Worm (Caenorhabditis elegans) whole organism, mixed stage, embryonic: ENCODE data around the gene C14F11.4.

Experiments used
- bed-3 ChIP-seq: fragments of 200-800 bp; sonication (Bioruptor generic); optimal IDR thresholded peaks from 3 replicates; lab custom pipeline; 2018; ENCODE audit warnings: mild to moderate bottlenecking, missing genetic modification characterization, moderate library complexity, missing compliant biosample characterization
- blmp-1 ChIP-seq: fragments of 150-350 bp; optimal IDR thresholded peaks from 2 replicates; lab custom pipeline; 2014; ENCODE audit warnings: missing biosample characterization, missing genetic modification characterization
- ceh-39 ChIP-seq: fragments of 150-350 bp; optimal IDR thresholded peaks from 2 replicates; lab custom pipeline; 2014; ENCODE audit warnings: missing biosample characterization, missing genetic modification characterization
- ceh-43 ChIP-seq: fragments of 200-800 bp; sonication (Bioruptor generic); optimal IDR thresholded peaks from 2 replicates; lab custom pipeline; 2018; ENCODE audit warnings: mild to moderate bottlenecking, missing genetic modification characterization, moderate library complexity, missing compliant biosample characterization
- ceh-83 ChIP-seq: fragments of 200-800 bp; sonication (Bioruptor generic); optimal IDR thresholded peaks from 2 replicates; lab custom pipeline; 2018; ENCODE audit warnings: mild to moderate bottlenecking, missing genetic modification characterization, missing compliant biosample characterization
- ces-1 ChIP-seq: fragments of 150-350 bp; optimal IDR thresholded peaks from 2 replicates; lab custom pipeline; 2014; ENCODE audit warnings: missing biosample characterization, missing genetic modification reagents, missing genetic modification characterization
- cnd-1 ChIP-seq: fragments of 200-800 bp; sonication (Bioruptor generic); optimal IDR thresholded peaks from 2 replicates; lab custom pipeline; 2018; ENCODE audit warnings: mild to moderate bottlenecking, missing genetic modification characterization, missing compliant biosample characterization
- drap-1 ChIP-seq: fragments of 200-800 bp; sonication (Bioruptor generic); optimal IDR thresholded peaks from 3 replicates; lab custom pipeline; 2018; ENCODE audit warnings: mild to moderate bottlenecking, missing genetic modification characterization, missing compliant biosample characterization
- elt-1 ChIP-seq: sonication (generic microtip); optimal IDR thresholded peaks from 2 replicates; lab custom pipeline; 2017; ENCODE audit warnings: missing genetic modification characterization, mild to moderate bottlenecking, missing compliant biosample characterization, antibody characterized with exemption, moderate library complexity, borderline replicate concordance; ENCODE audit not compliant: insufficient read depth
- elt-3 ChIP-seq: fragments of 150-350 bp; optimal IDR thresholded peaks from 2 replicates; lab custom pipeline; 2014; ENCODE audit warnings: missing biosample characterization, missing genetic modification characterization
- flh-1 ChIP-seq: fragments of 200-800 bp; sonication (Bioruptor generic); optimal IDR thresholded peaks from 2 replicates; lab custom pipeline; 2018; ENCODE audit warnings: mild to moderate bottlenecking, missing genetic modification characterization, moderate library complexity, missing compliant biosample characterization
- ham-2 ChIP-seq: fragments of 200-800 bp; sonication (Bioruptor generic); optimal IDR thresholded peaks from 2 replicates; lab custom pipeline; 2018; ENCODE audit warnings: mild to moderate bottlenecking, missing genetic modification characterization, missing compliant biosample characterization
- hlh-1 ChIP-seq: fragments of 150-350 bp; optimal IDR thresholded peaks from 2 replicates; lab custom pipeline; 2014; ENCODE audit warnings: missing biosample characterization, missing genetic modification reagents, missing genetic modification characterization
- lin-13 ChIP-seq: fragments of 150-350 bp; optimal IDR thresholded peaks from 2 replicates; lab custom pipeline; 2014; ENCODE audit warnings: missing biosample characterization, missing genetic modification characterization
- lin-32 ChIP-seq: fragments of 200-800 bp; sonication (Bioruptor generic); optimal IDR thresholded peaks from 2 replicates; lab custom pipeline; 2018; ENCODE audit warnings: mild to moderate bottlenecking, missing genetic modification characterization, missing compliant biosample characterization
- lsy-2 ChIP-seq: fragments of 150-350 bp; optimal IDR thresholded peaks from 2 replicates; lab custom pipeline; 2014; ENCODE audit warnings: missing biosample characterization, missing genetic modification characterization
- mab-5 ChIP-seq: fragments of 150-350 bp; optimal IDR thresholded peaks from 2 replicates; lab custom pipeline; 2014; ENCODE audit warnings: missing biosample characterization, missing genetic modification characterization
- mep-1 ChIP-seq: fragments of 150-350 bp; optimal IDR thresholded peaks from 2 replicates; lab custom pipeline; 2017; ENCODE audit warnings: missing biosample characterization, missing genetic modification reagents, missing genetic modification characterization, inconsistent platforms
- mls-2 ChIP-seq: sonication (generic microtip); optimal IDR thresholded peaks from 2 replicates; lab custom pipeline; 2016; ENCODE audit warnings: mild to moderate bottlenecking, missing genetic modification characterization, moderate library complexity, missing compliant biosample characterization
- nhr-12 ChIP-seq: fragments of 150-350 bp; optimal IDR thresholded peaks from 2 replicates; lab custom pipeline; 2014; ENCODE audit warnings: missing biosample characterization, missing genetic modification characterization
- nhr-2 ChIP-seq: fragments of 150-350 bp; optimal IDR thresholded peaks from 2 replicates; lab custom pipeline; 2014; ENCODE audit warnings: missing biosample characterization, missing genetic modification characterization
- nhr-28 ChIP-seq: fragments of 150-350 bp; optimal IDR thresholded peaks from 2 replicates; lab custom pipeline; 2014; ENCODE audit warnings: missing biosample characterization, missing genetic modification characterization
- nhr-76 ChIP-seq: sonication (generic microtip); optimal IDR thresholded peaks from 2 replicates; lab custom pipeline; 2017; ENCODE audit warnings: missing biosample characterization, missing genetic modification characterization
- pha-4 ChIP-seq: fragments of 150-350 bp; optimal IDR thresholded peaks from 2 replicates; lab custom pipeline; 2018; ENCODE audit warnings: missing biosample characterization, missing genetic modification reagents, missing genetic modification characterization
- sem-2 ChIP-seq: fragments of 200-800 bp; sonication (Bioruptor generic); optimal IDR thresholded peaks from 2 replicates; lab custom pipeline; 2018; ENCODE audit warnings: mild to moderate bottlenecking, missing genetic modification characterization, missing compliant biosample characterization
- snpc-4 ChIP-seq: fragments of 150-350 bp; optimal IDR thresholded peaks from 2 replicates; lab custom pipeline; 2014; ENCODE audit warnings: missing biosample characterization, missing genetic modification characterization
- sptf-1 ChIP-seq: sonication (generic microtip); optimal IDR thresholded peaks from 2 replicates; lab custom pipeline; 2017; ENCODE audit warnings: mild to moderate bottlenecking, missing genetic modification characterization, moderate library complexity, missing compliant biosample characterization
- tbx-8 ChIP-seq: fragments of 200-800 bp; sonication (Bioruptor generic); optimal IDR thresholded peaks from 2 replicates; lab custom pipeline; 2018; ENCODE audit warnings: mild to moderate bottlenecking, missing genetic modification characterization, moderate library complexity, missing compliant biosample characterization
- unc-120 ChIP-seq: sonication (generic microtip); optimal IDR thresholded peaks from 2 replicates; lab custom pipeline; 2017; ENCODE audit warnings: missing genetic modification characterization, missing compliant biosample characterization; ENCODE audit not compliant: poor library complexity, severe bottlenecking
- unc-62 ChIP-seq: fragments of 150-350 bp; optimal IDR thresholded peaks from 2 replicates; lab custom pipeline; 2014; ENCODE audit warnings: missing biosample characterization, missing genetic modification reagents, missing genetic modification characterization
- zip-8 ChIP-seq: fragments of 150-350 bp; optimal IDR thresholded peaks from 2 replicates; lab custom pipeline; 2014; ENCODE audit warnings: missing biosample characterization, missing genetic modification characterization
- ztf-11 ChIP-seq: fragments of 150-350 bp; optimal IDR thresholded peaks from 2 replicates; lab custom pipeline; 2014; ENCODE audit warnings: missing biosample characterization, missing genetic modification characterization

C14F11.4 gene

DNA sequence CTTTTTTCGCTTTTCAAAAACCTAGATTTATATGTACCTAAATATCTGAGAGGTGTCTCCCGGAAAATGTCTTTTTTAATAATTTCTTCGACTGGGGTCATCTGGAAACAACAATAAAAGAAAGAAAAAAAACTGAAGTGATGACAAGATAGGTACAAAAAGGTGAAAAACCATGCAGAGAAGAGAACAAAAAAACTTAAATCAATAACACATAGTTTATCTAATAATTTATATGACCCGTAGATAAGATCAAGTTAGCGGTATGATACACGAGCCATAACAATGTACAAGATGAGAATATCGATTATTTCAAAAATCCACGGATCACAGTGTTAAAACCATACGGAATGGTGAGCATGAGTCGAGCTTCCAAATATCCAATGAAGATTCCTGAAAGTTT is 26.5 kb downstream of the C14F11.4 start, which contains the start of gene mtp-18:
TSS of gene mtp-18 (minus strand) at position 101 of the 400 bp plus-strand sequence.
- no peak for TF ChIP-seq nhr-76 (tag; lab: Kevin White, UChicago)
- TF ChIP-seq cnd-1 (tag; lab: Kevin White, UChicago) = no peak
- TF ChIP-seq elt-1 (tag; lab: Kevin White, UChicago) = no peak
- no peak for TF ChIP-seq unc-62 (GFP tag; lab: Kevin White, UChicago)
- no peak for TF ChIP-seq blmp-1 (tag; lab: Kevin White, UChicago)
- no peak for TF ChIP-seq drap-1 (GFP tag; lab: Kevin White, UChicago)
- no peak for TF ChIP-seq sptf-1
- TF ChIP-seq nhr-12 (tag; lab: Kevin White, UChicago) = no peak
- no peak for TF ChIP-seq tbx-8
- no peak for TF ChIP-seq sem-2
- TF ChIP-seq nhr-28 = no peak

- TF ChIP-seq ham-2 (GFP tag; lab: Kevin White, UChicago) (no peak), tbx-8 (no peak), ces-1 (GFP tag; lab: Kevin White, UChicago) (no peak), sem-2 (no peak), lin-13 (tag; lab: Kevin White, UChicago) (no peak), nhr-2 (no peak), unc-120 (no peak), elt-3 (tag; lab: Kevin White, UChicago) (no peak), nhr-28 (no peak), mls-2 (tag; lab: Kevin White, UChicago) (no peak), zip-8 (tag; lab: Kevin White, UChicago) (no peak), snpc-4 (tag; lab: Kevin White, UChicago) (no peak)
Observed at ce11 chrX:6205325-6205724, 27.5 kb downstream of the C14F11.4 start.

ce11 chrX:6204696-6205232 is 28.1 kb downstream of the C14F11.4 start, which contains the start of gene bca-1:
Gene bca-1 (minus strand): TSS chrX:6204746.
- TF ChIP-seq hlh-1 (tag; lab: Kevin White, UChicago) (no peak), ces-1 (GFP tag; lab: Kevin White, UChicago) (no peak), mab-5 (tag; lab: Kevin White, UChicago) (no peak), mep-1 (no peak), tbx-8 (no peak), flh-1 (GFP tag; lab: Kevin White, UChicago) (no peak), elt-1 (tag; lab: Kevin White, UChicago) (no peak), pha-4 (tag; lab: Kevin White, UChicago) (no peak), nhr-2 (no peak)

DNA sequence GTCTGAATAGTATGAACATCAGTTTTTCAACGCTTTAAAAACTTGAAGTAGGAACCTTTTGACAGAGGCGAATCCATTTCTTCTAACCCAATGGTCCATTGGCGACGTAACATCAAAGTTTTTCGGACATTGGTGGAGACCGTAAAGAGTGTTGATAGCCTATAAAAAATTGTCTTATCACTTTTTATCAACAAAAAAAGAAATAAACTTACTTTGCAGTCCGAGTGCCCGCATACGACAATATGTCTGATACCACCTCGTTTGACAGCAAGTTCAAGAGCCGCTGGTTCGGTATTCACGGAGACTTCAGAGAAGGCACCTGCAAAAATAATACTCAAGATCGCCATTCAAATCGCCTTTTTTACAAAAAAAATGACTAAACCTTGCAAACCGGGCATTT is 29.5 kb downstream of the C14F11.4 start:
- TF ChIP-seq ztf-11 (no peak), pha-4 (tag; lab: Kevin White, UChicago) (no peak), lsy-2 (no peak), ham-2 (GFP tag; lab: Kevin White, UChicago) (no peak), ceh-43 (no peak), unc-62 (GFP tag; lab: Kevin White, UChicago) (no peak), bed-3 (GFP tag; lab: Kevin White, UChicago) (no peak), sptf-1 (no peak), lin-13 (tag; lab: Kevin White, UChicago) (no peak), snpc-4 (tag; lab: Kevin White, UChicago) (no peak), mls-2 (tag; lab: Kevin White, UChicago) (no peak), ceh-39 (tag; lab: Kevin White, UChicago) (no peak), tbx-8 (no peak), mab-5 (tag; lab: Kevin White, UChicago) (no peak), ceh-83 (no peak), blmp-1 (tag; lab: Kevin White, UChicago) (no peak), unc-120 (no peak), elt-1 (tag; lab: Kevin White, UChicago) (no peak), ces-1 (GFP tag; lab: Kevin White, UChicago) (no peak)

DNA sequence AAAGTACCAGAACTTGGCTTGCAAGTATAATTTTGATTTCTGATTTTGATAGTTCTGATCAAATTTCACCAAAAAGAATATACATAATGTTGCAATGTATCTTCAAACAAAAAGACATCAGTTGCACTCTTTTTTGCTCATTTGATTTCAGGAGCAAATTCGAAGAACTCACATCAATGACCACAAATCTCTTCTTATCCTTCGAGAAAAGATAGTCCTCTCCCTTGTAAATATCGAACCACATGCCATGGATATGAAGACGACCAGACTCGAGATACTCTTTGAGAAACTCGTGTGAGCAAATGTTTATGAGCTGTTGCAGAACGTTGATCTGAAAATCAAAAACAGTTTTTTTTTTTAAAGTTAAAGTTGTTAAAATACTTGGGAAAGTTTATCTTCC is 30.0 kb downstream of the C14F11.4 start:
- TF ChIP-seq lin-32 (GFP tag; lab: Kevin White, UChicago) (no peak), nhr-12 (tag; lab: Kevin White, UChicago) (no peak), cnd-1 (tag; lab: Kevin White, UChicago) (no peak), ztf-11 (no peak), nhr-76 (tag; lab: Kevin White, UChicago) (no peak), mab-5 (tag; lab: Kevin White, UChicago) (no peak), lsy-2 (no peak), flh-1 (GFP tag; lab: Kevin White, UChicago) (no peak), unc-120 (no peak), drap-1 (GFP tag; lab: Kevin White, UChicago) (no peak), ceh-43 (no peak), unc-62 (GFP tag; lab: Kevin White, UChicago) (no peak)
